Fruit fly (Drosophila melanogaster) whole organism, embryonic: ENCODE results near the gene CG34309.

Experiments used
- BEAF-32 ChIP-seq: fragments of 200-800 bp; sonication (Bioruptor generic); optimal IDR thresholded peaks from 3 replicates; lab custom pipeline; 2017; ENCODE audit warnings: missing biosample characterization, missing genetic modification characterization, mild to moderate bottlenecking, moderate library complexity, missing genetic modification reagents
- CG10543 ChIP-seq: fragments of 200-800 bp; sonication (Bioruptor generic); optimal IDR thresholded peaks from 3 replicates; lab custom pipeline; 2017; ENCODE audit warnings: missing biosample characterization, mild to moderate bottlenecking, missing genetic modification characterization, moderate library complexity
- CG11093 ChIP-seq: fragments of 200-800 bp; sonication (Bioruptor generic); IDR thresholded peaks from 3 replicates; pipeline ENCODE4 v1.3.6; 2022; ENCODE audit warnings: missing biosample characterization, missing genetic modification characterization
- CG12155 ChIP-seq: fragments of 200-800 bp; sonication (Bioruptor generic); optimal IDR thresholded peaks from 3 replicates; lab custom pipeline; 2016; ENCODE audit warnings: missing biosample characterization, missing genetic modification characterization
- CG14860 ChIP-seq: fragments of 200-800 bp; sonication (Bioruptor generic); IDR thresholded peaks from 3 replicates; pipeline ENCODE4 v1.3.6; 2022; ENCODE audit warnings: missing biosample characterization, missing genetic modification characterization; ENCODE audit not compliant: partially characterized antibody
- CG15073 ChIP-seq: fragments of 200-800 bp; sonication (Bioruptor generic); optimal IDR thresholded peaks from 2 replicates; lab custom pipeline; 2016; ENCODE audit warnings: missing biosample characterization, missing genetic modification characterization
- CG15696 ChIP-seq: fragments of 200-800 bp; sonication (Bioruptor generic); optimal IDR thresholded peaks from 2 replicates; lab custom pipeline; 2019; ENCODE audit warnings: missing biosample characterization, mild to moderate bottlenecking, missing genetic modification characterization, moderate library complexity
- CG16813 ChIP-seq: fragments of 200-800 bp; sonication (Bioruptor generic); IDR thresholded peaks from 3 replicates; pipeline ENCODE4 v1.3.6; 2022; ENCODE audit warnings: missing biosample characterization, missing genetic modification characterization; ENCODE audit not compliant: partially characterized antibody
- CG17385 ChIP-seq: fragments of 200-800 bp; sonication (Bioruptor generic); optimal IDR thresholded peaks from 3 replicates; lab custom pipeline; 2018; ENCODE audit warnings: missing biosample characterization, mild to moderate bottlenecking, missing genetic modification characterization
- CG18262 ChIP-seq: fragments of 200-800 bp; optimal IDR thresholded peaks from 3 replicates; lab custom pipeline; 2019; ENCODE audit warnings: missing biosample characterization, mild to moderate bottlenecking, missing genetic modification characterization, moderate library complexity
- CG2202 ChIP-seq: fragments of 200-800 bp; sonication (Bioruptor generic); optimal IDR thresholded peaks from 2 replicates; lab custom pipeline; 2018; ENCODE audit warnings: missing biosample characterization, mild to moderate bottlenecking, missing genetic modification characterization
- CG2678 ChIP-seq: fragments of 200-800 bp; sonication (Bioruptor generic); optimal IDR thresholded peaks from 3 replicates; lab custom pipeline; 2019; ENCODE audit warnings: missing biosample characterization, mild to moderate bottlenecking, missing genetic modification characterization, moderate library complexity
- CG30431 ChIP-seq: fragments of 200-800 bp; sonication (Bioruptor generic); optimal IDR thresholded peaks from 2 replicates; lab custom pipeline; 2017; ENCODE audit warnings: missing biosample characterization, missing genetic modification characterization
- CG32767 ChIP-seq: fragments of 200-800 bp; sonication (Bioruptor generic); IDR thresholded peaks from 2 replicates; pipeline ENCODE4 v1.3.6; 2022; ENCODE audit warnings: missing biosample characterization, missing genetic modification characterization
- CG6689 ChIP-seq: fragments of 200-800 bp; sonication (Bioruptor generic); IDR thresholded peaks from 2 replicates; pipeline ENCODE4 v1.3.6; 2022; ENCODE audit warnings: missing biosample characterization, missing genetic modification characterization
- CG6813 ChIP-seq: fragments of 200-800 bp; sonication (Bioruptor generic); optimal IDR thresholded peaks from 2 replicates; lab custom pipeline; 2017; ENCODE audit warnings: missing biosample characterization, missing genetic modification characterization, mild to moderate bottlenecking, moderate library complexity, missing genetic modification reagents
- CG7271 ChIP-seq: fragments of 200-800 bp; sonication (Bioruptor generic); optimal IDR thresholded peaks from 2 replicates; lab custom pipeline; 2018; ENCODE audit warnings: missing biosample characterization, mild to moderate bottlenecking, missing genetic modification characterization, moderate library complexity
- CG9817 ChIP-seq: fragments of 200-800 bp; sonication (Bioruptor generic); optimal IDR thresholded peaks from 2 replicates; lab custom pipeline; 2018; ENCODE audit warnings: missing biosample characterization, mild to moderate bottlenecking, missing genetic modification characterization, moderate library complexity
- CTCF ChIP-seq: fragments of 200-800 bp; sonication (Bioruptor generic); optimal IDR thresholded peaks from 2 replicates; lab custom pipeline; 2017; ENCODE audit warnings: missing biosample characterization, mild to moderate bottlenecking, missing genetic modification characterization, moderate library complexity
- CkIIα-i1 ChIP-seq: fragments of 200-800 bp; sonication (Bioruptor generic); IDR thresholded peaks from 2 replicates; pipeline ENCODE4 v1.3.6; 2022; ENCODE audit warnings: missing biosample characterization, missing genetic modification characterization
- Ets65A ChIP-seq: fragments of 200-800 bp; sonication (Bioruptor generic); peaks from one replicate; lab custom pipeline; 2016; ENCODE audit warnings: missing biosample characterization, missing genetic modification characterization
- HmgZ ChIP-seq: fragments of 200-800 bp; sonication (Bioruptor generic); optimal IDR thresholded peaks from 2 replicates; lab custom pipeline; 2018; ENCODE audit warnings: missing biosample characterization, mild to moderate bottlenecking, missing genetic modification characterization
- Hmx ChIP-seq: fragments of 200-800 bp; sonication (Bioruptor generic); optimal IDR thresholded peaks from 2 replicates; lab custom pipeline; 2016; ENCODE audit warnings: missing biosample characterization, missing genetic modification characterization
- Lim3 ChIP-seq: fragments of 200-800 bp; sonication (Bioruptor generic); IDR thresholded peaks from 2 replicates; pipeline ENCODE4 v1.3.6; 2022; ENCODE audit warnings: missing biosample characterization, missing genetic modification characterization
- MBD-R2 ChIP-seq: fragments of 200-800 bp; sonication (Bioruptor generic); IDR thresholded peaks from 2 replicates; pipeline ENCODE4 v1.3.6; 2022; ENCODE audit warnings: missing biosample characterization, missing genetic modification characterization
- Six4 ChIP-seq: fragments of 200-800 bp; sonication (Bioruptor generic); optimal IDR thresholded peaks from 2 replicates; lab custom pipeline; 2016; ENCODE audit warnings: missing biosample characterization, missing genetic modification characterization
- aop ChIP-seq: fragments of 200-800 bp; sonication (Bioruptor generic); IDR thresholded peaks from 2 replicates; pipeline ENCODE4 v1.3.6; 2022; ENCODE audit warnings: missing biosample characterization, missing genetic modification characterization
- ap ChIP-seq: fragments of 200-800 bp; sonication (Bioruptor generic); IDR thresholded peaks from 2 replicates; pipeline ENCODE4 v1.3.6; 2022; ENCODE audit warnings: missing biosample characterization, missing genetic modification characterization
- btn ChIP-seq: fragments of 200-800 bp; sonication (Bioruptor generic); optimal IDR thresholded peaks from 2 replicates; lab custom pipeline; 2016; ENCODE audit warnings: missing biosample characterization, missing genetic modification characterization
- cg ChIP-seq: fragments of 200-800 bp; sonication (Bioruptor generic); optimal IDR thresholded peaks from 3 replicates; lab custom pipeline; 2019; ENCODE audit warnings: missing biosample characterization, mild to moderate bottlenecking, missing genetic modification characterization, moderate library complexity
- cwo ChIP-seq: fragments of 200-800 bp; sonication (Bioruptor generic); optimal IDR thresholded peaks from 3 replicates; lab custom pipeline; 2017; ENCODE audit warnings: missing biosample characterization, missing genetic modification characterization, mild to moderate bottlenecking, moderate library complexity, missing genetic modification reagents
- eyg ChIP-seq: fragments of 200-800 bp; sonication (Bioruptor generic); optimal IDR thresholded peaks from 3 replicates; lab custom pipeline; 2016; ENCODE audit warnings: missing biosample characterization, missing genetic modification characterization
- fu2 ChIP-seq: fragments of 200-800 bp; sonication (Bioruptor generic); optimal IDR thresholded peaks from 2 replicates; lab custom pipeline; 2016; ENCODE audit warnings: missing biosample characterization, missing genetic modification characterization
- jigr1 ChIP-seq: fragments of 200-800 bp; sonication (Bioruptor generic); IDR thresholded peaks from 3 replicates; pipeline ENCODE4 v1.3.6; 2022; ENCODE audit warnings: missing biosample characterization, missing genetic modification characterization
- jing ChIP-seq: fragments of 200-800 bp; sonication (Bioruptor generic); optimal IDR thresholded peaks from 2 replicates; lab custom pipeline; 2018; ENCODE audit warnings: missing biosample characterization, mild to moderate bottlenecking, missing genetic modification characterization
- kah ChIP-seq: fragments of 200-800 bp; sonication (Bioruptor generic); optimal IDR thresholded peaks from 2 replicates; lab custom pipeline; 2018; ENCODE audit warnings: missing biosample characterization, mild to moderate bottlenecking, missing genetic modification characterization
- klu ChIP-seq: fragments of 200-800 bp; sonication (Bioruptor generic); IDR thresholded peaks from 2 replicates; pipeline ENCODE4 v1.3.6; 2022; ENCODE audit warnings: missing biosample characterization, missing genetic modification characterization
- nerfin-2 ChIP-seq: fragments of 200-800 bp; sonication (Bioruptor generic); IDR thresholded peaks from 2 replicates; pipeline ENCODE4 v1.3.6; 2022; ENCODE audit warnings: missing biosample characterization, missing genetic modification characterization; ENCODE audit not compliant: partially characterized antibody
- nom ChIP-seq: fragments of 200-800 bp; sonication (Bioruptor generic); optimal IDR thresholded peaks from 2 replicates; lab custom pipeline; 2017; ENCODE audit warnings: missing biosample characterization, missing genetic modification characterization, mild to moderate bottlenecking, moderate library complexity, missing genetic modification reagents
- onecut ChIP-seq: fragments of 200-800 bp; sonication (Bioruptor generic); IDR thresholded peaks from 2 replicates; pipeline ENCODE4 v1.3.6; 2022; ENCODE audit warnings: missing biosample characterization, missing genetic modification characterization
- p53 ChIP-seq: fragments of 200-800 bp; sonication (Bioruptor generic); optimal IDR thresholded peaks from 2 replicates; lab custom pipeline; 2016; ENCODE audit warnings: missing biosample characterization, missing genetic modification characterization
- phol ChIP-seq: fragments of 200-800 bp; sonication (Bioruptor generic); optimal IDR thresholded peaks from 3 replicates; lab custom pipeline; 2018; ENCODE audit warnings: missing biosample characterization, mild to moderate bottlenecking, missing genetic modification characterization, moderate library complexity
- seq ChIP-seq: fragments of 200-800 bp; sonication (Bioruptor generic); IDR thresholded peaks from 2 replicates; pipeline ENCODE4 v1.3.6; 2022; ENCODE audit warnings: missing biosample characterization, missing genetic modification characterization
- so ChIP-seq: fragments of 200-800 bp; sonication (Bioruptor generic); IDR thresholded peaks from 3 replicates; pipeline ENCODE4 v1.3.6; 2022; ENCODE audit warnings: missing biosample characterization, missing genetic modification characterization
- sob ChIP-seq: fragments of 200-800 bp; sonication (Bioruptor generic); IDR thresholded peaks from 2 replicates; pipeline ENCODE4 v1.3.6; 2022; ENCODE audit warnings: missing biosample characterization, missing genetic modification characterization
- ssp ChIP-seq: fragments of 200-800 bp; sonication (Bioruptor generic); IDR thresholded peaks from 2 replicates; pipeline ENCODE4 v1.3.6; 2022; ENCODE audit warnings: missing biosample characterization, missing genetic modification characterization
- toy ChIP-seq: fragments of 200-800 bp; sonication (Bioruptor generic); IDR thresholded peaks from 2 replicates; pipeline ENCODE4 v1.3.6; 2022; ENCODE audit warnings: missing biosample characterization, missing genetic modification characterization
- vfl ChIP-seq: fragments of 200-800 bp; sonication (Bioruptor generic); optimal IDR thresholded peaks from 2 replicates; lab custom pipeline; 2016; ENCODE audit warnings: missing biosample characterization, missing genetic modification characterization
- zen2 ChIP-seq: fragments of 200-800 bp; sonication (Bioruptor generic); IDR thresholded peaks from 3 replicates; pipeline ENCODE4 v1.3.6; 2022; ENCODE audit warnings: missing biosample characterization, missing genetic modification characterization; ENCODE audit not compliant: partially characterized antibody

The CG34309 gene

DNA sequence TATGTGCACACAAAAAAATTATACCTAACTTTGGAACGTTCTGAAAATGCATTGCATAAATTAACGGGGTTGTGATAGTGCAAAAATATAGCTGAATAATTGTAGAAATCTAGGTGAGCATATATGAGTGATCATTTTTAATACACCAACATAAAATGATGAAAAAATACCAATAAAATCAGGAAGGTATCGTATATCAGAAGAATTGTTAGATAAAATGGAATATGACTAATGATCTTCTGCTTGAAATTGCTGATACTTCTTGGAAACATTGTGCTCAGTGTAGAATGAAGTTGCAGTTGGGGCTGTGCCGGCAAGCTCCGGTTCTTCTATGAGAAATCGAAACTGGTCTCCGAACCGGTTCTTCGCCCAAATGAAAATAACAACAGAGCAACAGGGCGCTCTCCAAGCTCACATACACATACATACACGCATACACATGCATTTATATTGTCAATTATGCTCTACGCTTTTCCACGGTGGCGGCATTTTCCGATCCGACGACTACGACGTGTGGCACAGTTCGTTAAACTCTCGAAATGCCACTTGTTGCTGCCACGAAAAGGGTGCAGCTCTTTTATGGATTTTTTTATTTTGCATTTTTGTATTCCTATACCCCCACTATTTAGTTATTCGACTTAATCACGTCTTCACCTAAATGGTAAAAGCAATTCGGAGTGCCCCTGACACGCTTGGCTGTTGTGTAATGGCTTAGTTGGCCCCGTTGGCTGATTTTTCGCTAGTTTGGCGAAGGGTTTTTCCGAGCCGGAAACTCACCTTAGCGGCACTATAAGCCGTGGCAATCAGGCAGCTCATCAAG, 28.7 kb downstream of the CG34309 start (continued):
- peak; percentile 76 for TF ChIP-seq cg (GFP tag; lab: Kevin White, UChicago)
- TF ChIP-seq MBD-R2 (GFP tag; lab: Robert Waterston, UW): peak; percentile 48
- peak; percentile 95 for TF ChIP-seq CG18262 (tag; lab: Kevin White, UChicago)
- TF ChIP-seq Ets65A (GFP tag; lab: Kevin White, UChicago): peak; percentile 96
- no peak for TF ChIP-seq aop (GFP tag; lab: Robert Waterston, UW)
- TF ChIP-seq nerfin-2 (GFP tag; lab: Robert Waterston, UW): no peak
- TF ChIP-seq p53 (GFP tag; lab: Kevin White, UChicago): peak; percentile 79
- TF ChIP-seq onecut (GFP tag; lab: Robert Waterston, UW): peak; percentile 53
- peak; percentile 70 for TF ChIP-seq btn
- peak; percentile 73 for TF ChIP-seq CG6813 (GFP tag; lab: Kevin White, UChicago)
- peak; percentile 94 for TF ChIP-seq CG2678 (tag; lab: Kevin White, UChicago)
- TF ChIP-seq toy (GFP tag; lab: Robert Waterston, UW): peak; percentile 53; the same call in 1 of the 2 replicates
- peak; percentile 69; the same call in 2 of the 3 replicates for TF ChIP-seq CG11093 (GFP tag; lab: Robert Waterston, UW)
- peak; percentile 90 for TF ChIP-seq HmgZ (tag; lab: Kevin White, UChicago)
- peak; percentile 85 for TF ChIP-seq CG12155
- TF ChIP-seq Six4 (GFP tag; lab: Kevin White, UChicago): peak; percentile 85
- TF ChIP-seq CG15073: peak; percentile 64
- peak; percentile 53 for TF ChIP-seq CG10543 (GFP tag; lab: Kevin White, UChicago)
- TF ChIP-seq CG7271 (tag; lab: Kevin White, UChicago): peak; percentile 43
- no peak for TF ChIP-seq CG16813
- TF ChIP-seq Lim3 (GFP tag; lab: Robert Waterston, UW): 0 out of 2 replicates have a peak, but pooled peaks have one; percentile 24
- TF ChIP-seq phol (tag; lab: Kevin White, UChicago): peak; percentile 92
- TF ChIP-seq fu2 (GFP tag; lab: Kevin White, UChicago): peak; percentile 85
- peak; percentile 72 for TF ChIP-seq cwo (GFP tag; lab: Kevin White, UChicago)
- peak; percentile 68 for TF ChIP-seq ssp (GFP tag; lab: Robert Waterston, UW)
- TF ChIP-seq CG9817 (tag; lab: Kevin White, UChicago): peak; percentile 79
- peak; percentile 84 for TF ChIP-seq CG30431 (GFP tag; lab: Kevin White, UChicago)
- TF ChIP-seq CG2202 (tag; lab: Kevin White, UChicago): peak; percentile 89
- peak; percentile 80 for TF ChIP-seq sob
- peak; percentile 80 for TF ChIP-seq vfl (GFP tag; lab: Kevin White, UChicago)
- peak; percentile 43 for TF ChIP-seq CTCF (GFP tag; lab: Kevin White, UChicago)
- TF ChIP-seq CG32767 (GFP tag; lab: Robert Waterston, UW): peak; percentile 86
- TF ChIP-seq BEAF-32 (GFP tag; lab: Kevin White, UChicago): no peak
- 0 out of 2 replicates have a peak, but pooled peaks have one; percentile 21 for TF ChIP-seq CkIIα-i1 (GFP tag; lab: Robert Waterston, UW)
- peak; percentile 86 for TF ChIP-seq kah (GFP tag; lab: Kevin White, UChicago)
- peak; percentile 77 for TF ChIP-seq jing (GFP tag; lab: Kevin White, UChicago)
- TF ChIP-seq CG14860 (GFP tag; lab: Robert Waterston, UW): no peak
- TF ChIP-seq so (GFP tag; lab: Robert Waterston, UW): peak; percentile 86
- TF ChIP-seq Hmx (GFP tag; lab: Kevin White, UChicago): peak; percentile 32
- TF ChIP-seq zen2 (GFP tag; lab: Robert Waterston, UW): no peak
- TF ChIP-seq ap (GFP tag; lab: Robert Waterston, UW): peak; percentile 68
- peak; percentile 81 for TF ChIP-seq klu (GFP tag; lab: Robert Waterston, UW)
- peak; percentile 91 for TF ChIP-seq nom
- peak; percentile 92 for TF ChIP-seq seq (GFP tag; lab: Robert Waterston, UW)
- peak; percentile 90 for TF ChIP-seq CG6689 (GFP tag; lab: Robert Waterston, UW)
- peak; percentile 76 for TF ChIP-seq eyg (GFP tag; lab: Kevin White, UChicago)
- peak; percentile 68; the same call in 2 of the 3 replicates for TF ChIP-seq jigr1
- peak; percentile 88 for TF ChIP-seq CG15696 (tag; lab: Kevin White, UChicago)
- peak; percentile 87 for TF ChIP-seq CG17385
